Fruit fly (Drosophila melanogaster) whole organism, embryonic: ENCODE data around the gene CG15365.
A peak's percentile ranks its signal among the peaks of the same experiment; 100 is the strongest.

Source experiments
- Awh ChIP-seq: fragments of 200-800 bp; sonication (Bioruptor generic); IDR thresholded peaks from 2 replicates; pipeline ENCODE4, ENCODE4 v1.3.6; 2022; ENCODE audit warnings: missing biosample characterization, missing genetic modification characterization
- Bdp1 ChIP-seq: fragments of 200-800 bp; sonication (Bioruptor generic); optimal IDR thresholded peaks from 3 replicates; lab custom pipeline; 2016; ENCODE audit warnings: missing biosample characterization, missing genetic modification characterization
- CG10959 ChIP-seq: fragments of 200-800 bp; sonication (Bioruptor generic); IDR thresholded peaks from 2 replicates; pipeline ENCODE4 v1.3.6; 2022; ENCODE audit warnings: missing biosample characterization, missing genetic modification characterization
- CG12744 ChIP-seq: fragments of 200-800 bp; sonication (Bioruptor generic); optimal IDR thresholded peaks from 2 replicates; lab custom pipeline; 2016; ENCODE audit warnings: missing biosample characterization, missing genetic modification characterization
- CG17568 ChIP-seq: fragments of 200-800 bp; sonication (Bioruptor generic); optimal IDR thresholded peaks from 2 replicates; lab custom pipeline; 2018; ENCODE audit warnings: missing biosample characterization, mild to moderate bottlenecking, missing genetic modification characterization, moderate library complexity
- CG17912 ChIP-seq: fragments of 200-800 bp; sonication (Bioruptor generic); optimal IDR thresholded peaks from 2 replicates; lab custom pipeline; 2018; ENCODE audit warnings: missing biosample characterization, mild to moderate bottlenecking, missing genetic modification characterization
- CG18619 ChIP-seq: fragments of 200-800 bp; sonication (Bioruptor generic); optimal IDR thresholded peaks from 3 replicates; lab custom pipeline; 2017; ENCODE audit warnings: missing biosample characterization, mild to moderate bottlenecking, missing genetic modification characterization
- CG32772 ChIP-seq: fragments of 200-800 bp; sonication (Bioruptor generic); IDR thresholded peaks from 2 replicates; pipeline ENCODE4 v1.3.6; 2022; ENCODE audit warnings: missing biosample characterization, missing genetic modification characterization
- CG3407 ChIP-seq: fragments of 200-800 bp; sonication (Bioruptor generic); optimal IDR thresholded peaks from 2 replicates; lab custom pipeline; 2018; ENCODE audit warnings: missing biosample characterization, mild to moderate bottlenecking, missing genetic modification characterization
- CG4424 ChIP-seq: fragments of 200-800 bp; sonication (Bioruptor generic); optimal IDR thresholded peaks from 3 replicates; lab custom pipeline; 2016; ENCODE audit warnings: missing biosample characterization, missing genetic modification characterization
- CG6813 ChIP-seq: fragments of 200-800 bp; sonication (Bioruptor generic); optimal IDR thresholded peaks from 2 replicates; lab custom pipeline; 2017; ENCODE audit warnings: missing biosample characterization, missing genetic modification characterization, mild to moderate bottlenecking, moderate library complexity, missing genetic modification reagents
- CG7357 ChIP-seq: fragments of 200-800 bp; sonication (Bioruptor generic); IDR thresholded peaks from 3 replicates; pipeline ENCODE4 v1.3.6; 2022; ENCODE audit warnings: missing biosample characterization, missing genetic modification characterization
- Deaf1 ChIP-seq: fragments of 200-800 bp; optimal IDR thresholded peaks from 3 replicates; lab custom pipeline; 2019; ENCODE audit warnings: missing biosample characterization, mild to moderate bottlenecking, missing genetic modification characterization, moderate library complexity
- Gug ChIP-seq: fragments of 200-800 bp; sonication (Bioruptor generic); IDR thresholded peaks from 4 replicates; pipeline ENCODE4 v1.3.6; 2022; ENCODE audit warnings: missing biosample characterization, missing genetic modification characterization
- H15 ChIP-seq: fragments of 200-800 bp; sonication (Bioruptor generic); IDR thresholded peaks from 3 replicates; pipeline ENCODE4 v1.3.6; 2022; ENCODE audit warnings: missing biosample characterization, missing genetic modification characterization
- HLH3B ChIP-seq: fragments of 200-800 bp; sonication (Bioruptor generic); IDR thresholded peaks from 2 replicates; pipeline ENCODE4 v1.3.6; 2022; ENCODE audit warnings: missing biosample characterization, missing genetic modification characterization
- HmgZ ChIP-seq: fragments of 200-800 bp; sonication (Bioruptor generic); optimal IDR thresholded peaks from 2 replicates; lab custom pipeline; 2018; ENCODE audit warnings: missing biosample characterization, mild to moderate bottlenecking, missing genetic modification characterization
- Hmx ChIP-seq: fragments of 200-800 bp; sonication (Bioruptor generic); optimal IDR thresholded peaks from 2 replicates; lab custom pipeline; 2016; ENCODE audit warnings: missing biosample characterization, missing genetic modification characterization
- Hr78 ChIP-seq, 2 experiments: fragments of 200-800 bp in 1 of 2; fragments of >200 bp in 1 of 2; sonication (Bioruptor generic) in 1 of 2; optimal IDR thresholded peaks; 2 replicates each; lab custom pipeline; 2017 to 2019; ENCODE audit warnings: missing biosample characterization in 2 of 2, missing genetic modification characterization in 2 of 2, mild to moderate bottlenecking in 1 of 2, moderate library complexity in 1 of 2
- Hsf ChIP-seq: fragments of 200-800 bp; sonication (Bioruptor generic); optimal IDR thresholded peaks from 3 replicates; lab custom pipeline; 2016; ENCODE audit warnings: missing biosample characterization, missing genetic modification characterization
- NfI ChIP-seq: fragments of 200-800 bp; sonication (Bioruptor generic); optimal IDR thresholded peaks from 3 replicates; lab custom pipeline; 2018; ENCODE audit warnings: missing biosample characterization, mild to moderate bottlenecking, missing genetic modification characterization, moderate library complexity
- Pdp1 ChIP-seq, 2 experiments: fragments of 200-800 bp; sonication (Bioruptor generic); optimal IDR thresholded peaks; 3 replicates each; lab custom pipeline; 2016; ENCODE audit warnings: missing biosample characterization in 2 of 2, missing genetic modification characterization in 2 of 2, mild to moderate bottlenecking in 1 of 2, moderate library complexity in 1 of 2
- Ptx1 ChIP-seq: fragments of 200-800 bp; sonication (Bioruptor generic); IDR thresholded peaks from 2 replicates; pipeline ENCODE4 v1.3.6; 2022; ENCODE audit warnings: missing biosample characterization, missing genetic modification characterization
- Rx ChIP-seq: fragments of 200-800 bp; sonication (Bioruptor generic); IDR thresholded peaks from 2 replicates; pipeline ENCODE4 v1.3.6; 2022; ENCODE audit warnings: missing biosample characterization, missing genetic modification characterization
- Vsx1 ChIP-seq: fragments of 200-800 bp; sonication (Bioruptor generic); optimal IDR thresholded peaks from 2 replicates; lab custom pipeline; 2017; ENCODE audit warnings: missing biosample characterization, mild to moderate bottlenecking, missing genetic modification characterization, missing genetic modification reagents
- ci ChIP-seq: fragments of 200-800 bp; sonication (Bioruptor generic); IDR thresholded peaks from 3 replicates; pipeline ENCODE4 v1.3.6; 2022; ENCODE audit warnings: missing biosample characterization, missing genetic modification characterization
- corto ChIP-seq: fragments of 200-800 bp; sonication (Bioruptor generic); optimal IDR thresholded peaks from 2 replicates; lab custom pipeline; 2016; ENCODE audit warnings: missing biosample characterization, mild to moderate bottlenecking, missing genetic modification characterization, moderate library complexity
- croc ChIP-seq: fragments of 200-800 bp; sonication (Bioruptor generic); conservative IDR thresholded peaks from 3 replicates; pipeline ENCODE4 v1.3.6; 2022; ENCODE audit warnings: missing biosample characterization, missing genetic modification characterization
- dati ChIP-seq: fragments of 200-800 bp; sonication (Bioruptor generic); IDR thresholded peaks from 2 replicates; pipeline ENCODE4 v1.3.6; 2022; ENCODE audit warnings: missing biosample characterization, missing genetic modification characterization
- ems ChIP-seq: fragments of 200-800 bp; sonication (Bioruptor generic); optimal IDR thresholded peaks from 3 replicates; lab custom pipeline; 2016; ENCODE audit warnings: missing biosample characterization, missing genetic modification characterization
- eve ChIP-seq, 2 experiments: fragments of >200 bp; optimal IDR thresholded peaks; 2 replicates each; lab custom pipeline; 2017; ENCODE audit warnings: missing biosample characterization in 2 of 2, missing genetic modification characterization in 2 of 2
- ewg ChIP-seq: fragments of 200-800 bp; sonication (Bioruptor generic); optimal IDR thresholded peaks from 3 replicates; lab custom pipeline; 2017; ENCODE audit warnings: mild to moderate bottlenecking, missing biosample characterization, missing genetic modification reagents, missing genetic modification characterization
- gcm ChIP-seq: fragments of 200-800 bp; sonication (Bioruptor generic); optimal IDR thresholded peaks from 2 replicates; lab custom pipeline; 2019; ENCODE audit warnings: missing biosample characterization, mild to moderate bottlenecking, missing genetic modification characterization, moderate library complexity
- hbn ChIP-seq: fragments of 200-800 bp; sonication (Bioruptor generic); IDR thresholded peaks from 2 replicates; pipeline ENCODE4 v1.3.6; 2022; ENCODE audit warnings: missing biosample characterization, missing genetic modification characterization; ENCODE audit not compliant: partially characterized antibody
- kni ChIP-seq: fragments of 200-800 bp; sonication (Bioruptor generic); optimal IDR thresholded peaks from 3 replicates; lab custom pipeline; 2017; ENCODE audit warnings: mild to moderate bottlenecking, missing biosample characterization, missing genetic modification reagents, missing genetic modification characterization
- lmd ChIP-seq: fragments of 200-800 bp; sonication (Bioruptor generic); IDR thresholded peaks from 2 replicates; pipeline ENCODE4 v1.3.6; 2022; ENCODE audit warnings: missing biosample characterization, missing genetic modification characterization
- oc ChIP-seq: fragments of 200-800 bp; sonication (Bioruptor generic); optimal IDR thresholded peaks from 2 replicates; lab custom pipeline; 2018; ENCODE audit warnings: missing biosample characterization, mild to moderate bottlenecking, missing genetic modification characterization, moderate library complexity
- odd ChIP-seq: fragments of 200-800 bp; sonication (Bioruptor generic); optimal IDR thresholded peaks from 2 replicates; lab custom pipeline; 2017; ENCODE audit warnings: missing biosample characterization, mild to moderate bottlenecking, missing genetic modification characterization
- pho ChIP-seq: fragments of 200-800 bp; sonication (Bioruptor generic); optimal IDR thresholded peaks from 2 replicates; lab custom pipeline; 2016; ENCODE audit warnings: missing biosample characterization, missing genetic modification characterization
- row ChIP-seq: fragments of 200-800 bp; sonication (Bioruptor generic); IDR thresholded peaks from 3 replicates; pipeline ENCODE4 v1.3.6; 2022; ENCODE audit warnings: missing biosample characterization, missing genetic modification characterization
- salm ChIP-seq: fragments of 200-800 bp; sonication (Bioruptor generic); optimal IDR thresholded peaks from 2 replicates; lab custom pipeline; 2018; ENCODE audit warnings: missing biosample characterization, mild to moderate bottlenecking, missing genetic modification characterization
- sc ChIP-seq, 3 experiments: fragments of >200 bp in 2 of 3; fragments of 200-800 bp in 1 of 3; sonication (Bioruptor generic) in 1 of 3; optimal IDR thresholded peaks; 2 replicates in 2 of 3; 3 replicates in 1 of 3; lab custom pipeline; 2017; ENCODE audit warnings: mild to moderate bottlenecking in 1 of 3, missing biosample characterization in 1 of 3, missing genetic modification characterization in 1 of 3, missing genetic modification reagents in 1 of 3
- tap ChIP-seq: fragments of 200-800 bp; optimal IDR thresholded peaks from 3 replicates; lab custom pipeline; 2019; ENCODE audit warnings: missing biosample characterization, mild to moderate bottlenecking, missing genetic modification characterization, moderate library complexity
- tna ChIP-seq: fragments of 200-800 bp; sonication (Bioruptor generic); IDR thresholded peaks from 2 replicates; pipeline ENCODE4 v1.3.6; 2022; ENCODE audit warnings: missing biosample characterization, missing genetic modification characterization; ENCODE audit not compliant: partially characterized antibody
- trh ChIP-seq: fragments of 200-800 bp; sonication (Bioruptor generic); optimal IDR thresholded peaks from 2 replicates; lab custom pipeline; 2016; ENCODE audit warnings: missing biosample characterization, missing genetic modification characterization
- twi ChIP-seq: fragments of 200-800 bp; optimal IDR thresholded peaks from 2 replicates; lab custom pipeline; 2019; ENCODE audit warnings: missing biosample characterization, mild to moderate bottlenecking, missing genetic modification characterization, moderate library complexity
- unc-4 ChIP-seq: fragments of 200-800 bp; sonication (Bioruptor generic); IDR thresholded peaks from 2 replicates; pipeline ENCODE4 v1.3.6; 2022; ENCODE audit warnings: missing biosample characterization, missing genetic modification characterization; ENCODE audit not compliant: partially characterized antibody
- vvl ChIP-seq: fragments of 200-800 bp; sonication (Bioruptor generic); IDR thresholded peaks from 2 replicates; pipeline ENCODE4 v1.3.6; 2022; ENCODE audit warnings: missing biosample characterization, missing genetic modification characterization

Gene CG15365

DNA sequence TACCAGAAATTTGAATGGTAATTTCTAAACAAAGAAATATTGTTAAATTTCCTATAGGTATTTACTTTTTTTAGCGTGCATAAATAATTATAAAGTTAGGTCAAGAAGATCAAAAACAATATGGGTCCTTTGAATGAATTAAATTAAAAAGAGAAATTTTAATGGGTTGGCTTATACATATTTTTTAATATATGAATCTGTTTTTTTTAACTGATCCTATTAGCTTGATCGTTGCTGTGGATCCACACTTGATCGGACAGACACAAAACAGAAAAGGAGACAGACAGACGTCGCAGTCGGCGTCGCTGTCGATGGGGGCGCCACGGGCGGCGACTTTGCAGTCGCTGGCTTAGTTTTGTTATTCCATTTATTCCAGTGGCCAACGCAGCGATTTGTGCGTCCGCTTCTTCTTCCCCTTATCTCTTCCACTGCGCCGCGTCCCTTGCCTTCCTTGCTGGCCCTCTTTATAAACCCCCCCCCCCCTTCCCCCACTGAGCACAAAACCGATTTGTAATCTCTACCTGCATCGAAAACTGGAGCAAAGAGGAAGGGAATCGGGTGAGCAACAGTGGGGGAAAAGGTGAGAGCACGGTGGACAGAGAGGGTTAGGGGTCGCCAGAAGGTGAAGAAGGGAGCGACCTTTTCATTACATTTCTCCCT lies 19.9 kb downstream of the CG15365 start (continued):
- TF ChIP-seq unc-4 (no peak), kni (GFP tag; lab: Kevin White, UChicago) (peak; percentile 100), corto (no peak), CG4424 (GFP tag; lab: Kevin White, UChicago) (peak; percentile 67), eve (GFP tag; optimal IDR thresholded peaks at IDR 0.05; lab: Kevin White, UChicago) (no peak), tna (no peak), Gug (GFP tag; lab: Robert Waterston, UW) (no peak), CG18619 (GFP tag; lab: Kevin White, UChicago) (peak; percentile 31), salm (tag; lab: Kevin White, UChicago) (peak; percentile 70), Pdp1 (GFP tag; optimal IDR thresholded peaks at IDR 0.05; lab: Kevin White, UChicago) (peak in 1 of 2 experiments; percentile 28), CG10959 (GFP tag; lab: Robert Waterston, UW) (no peak; the same call in 1 of the 2 replicates), vvl (peak; percentile 69), ems (no peak), odd (peak; percentile 57), croc (GFP tag; lab: Robert Waterston, UW) (peak; percentile 60; the same call in 2 of the 3 replicates), twi (peak; percentile 62), H15 (GFP tag; lab: Robert Waterston, UW) (no peak), ewg (GFP tag; lab: Kevin White, UChicago) (peak; percentile 53), sc (optimal IDR thresholded peaks at IDR 0.05; lab: Kevin White, UChicago) (no peak), sc (GFP tag; optimal IDR thresholded peaks at IDR 0.05; lab: Kevin White, UChicago) (peak; percentile 60), CG17568 (GFP tag; lab: Kevin White, UChicago) (peak; percentile 19), tap (peak; percentile 58), hbn (GFP tag; lab: Robert Waterston, UW) (no peak), Hsf (GFP tag; lab: Kevin White, UChicago) (peak; percentile 54), CG7357 (GFP tag; lab: Robert Waterston, UW) (0 out of 3 replicates have a peak, but pooled peaks have one; percentile 10), CG12744 (GFP tag; lab: Kevin White, UChicago) (no peak), Vsx1 (peak; percentile 50), dati (GFP tag; lab: Robert Waterston, UW) (no peak), oc (peak; percentile 56), HmgZ (tag; lab: Kevin White, UChicago) (no peak), NfI (GFP tag; lab: Kevin White, UChicago) (peak; percentile 10), lmd (GFP tag; lab: Robert Waterston, UW) (peak; percentile 50; the same call in 1 of the 2 replicates), Rx (GFP tag; lab: Robert Waterston, UW) (no peak), Awh (GFP tag; lab: Robert Waterston, UW) (peak; percentile 31; the same call in 1 of the 2 replicates), Bdp1 (GFP tag; lab: Kevin White, UChicago) (no peak), Hr78 (GFP tag; optimal IDR thresholded peaks at IDR 0.05; lab: Kevin White, UChicago) (peak in 1 of 2 experiments; percentile 98), pho (GFP tag; lab: Kevin White, UChicago) (no peak), Deaf1 (tag; lab: Kevin White, UChicago) (peak; percentile 23), row (peak; percentile 78), Hmx (GFP tag; lab: Kevin White, UChicago) (peak; percentile 3), HLH3B (peak; percentile 55), CG3407 (GFP tag; lab: Kevin White, UChicago) (peak; percentile 56), gcm (peak; percentile 86), CG32772 (GFP tag; lab: Robert Waterston, UW) (peak; percentile 47), ci (GFP tag; lab: Robert Waterston, UW) (peak; percentile 48; the same call in 1 of the 3 replicates), trh (GFP tag; lab: Kevin White, UChicago) (no peak), CG6813 (GFP tag; lab: Kevin White, UChicago) (peak; percentile 26), CG17912 (no peak), Ptx1 (GFP tag; lab: Robert Waterston, UW) (peak; percentile 57)
